Worm (Caenorhabditis elegans): ENCODE data around the gene R151.2.
A peak's percentile ranks its signal among the peaks of the same experiment; 100 is the strongest.

The R151.2 gene

DNA sequence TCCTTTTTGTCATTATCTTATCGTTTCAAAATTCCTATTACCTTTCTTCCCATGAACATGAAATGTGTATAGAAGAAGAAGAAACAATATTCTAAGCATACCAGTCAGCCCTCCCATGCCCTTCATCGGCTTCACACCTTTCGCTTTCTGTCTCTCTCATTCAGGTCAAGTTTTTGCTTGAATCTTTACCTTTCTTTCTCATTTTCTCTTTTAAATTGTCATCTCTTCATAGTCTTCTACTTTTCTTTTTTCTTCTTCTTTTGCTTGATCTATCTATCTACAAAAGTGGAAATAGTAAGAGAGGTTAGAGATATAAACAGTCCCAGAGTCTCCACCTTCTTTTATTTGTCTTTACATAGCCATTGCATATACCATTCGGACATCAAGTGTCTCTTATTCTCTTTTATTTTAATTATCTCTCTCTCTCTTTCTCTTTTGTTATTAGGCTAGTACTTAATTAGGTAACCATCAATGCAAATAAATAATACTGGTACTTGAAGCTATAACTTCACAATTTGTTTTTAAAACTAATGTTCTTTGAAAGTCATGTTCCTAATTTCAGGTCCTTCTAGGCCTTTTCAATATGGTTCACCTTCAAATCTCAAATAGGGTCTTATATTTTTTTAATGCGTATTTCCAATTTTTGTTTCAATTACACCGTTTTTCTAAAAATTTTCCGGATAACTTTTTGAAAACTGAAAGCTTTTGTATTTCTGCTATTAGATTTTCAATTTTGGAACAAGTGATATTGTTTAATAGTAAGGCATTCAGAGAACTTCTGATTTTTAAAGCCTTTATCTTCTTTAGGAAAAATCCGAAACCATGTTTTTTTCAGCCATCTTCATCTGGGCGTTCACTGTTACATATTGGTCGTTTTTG, 8.2 kb upstream of the R151.2 start, which contains the start of gene dpy-31:
Gene dpy-31, plus strand, starts transcription at position 829 of the 879 bp plus-strand sequence.
- no peak for TF ChIP-seq aptf-2 (GFP tag; conservative IDR thresholded peaks at IDR 0.05)
- no peak for TF ChIP-seq sptf-2 (GFP tag; optimal IDR thresholded peaks at IDR 0.05)
- TF ChIP-seq ama-1 (optimal IDR thresholded peaks at IDR 0.05) = no peak
- TF ChIP-seq ama-1 (GFP tag; optimal IDR thresholded peaks at IDR 0.05) = no peak
- no peak for TF ChIP-seq chd-7 (tag; optimal IDR thresholded peaks at IDR 0.05)
- TF ChIP-seq ztf-28 (GFP tag; IDR thresholded peaks at IDR 0.05) = no peak
- no peak for TF ChIP-seq dox-1 (GFP tag; IDR thresholded peaks at IDR 0.05)
- no peak for TF ChIP-seq die-1 (tag; optimal IDR thresholded peaks at IDR 0.05)
- no peak for TF ChIP-seq madf-3 (GFP tag; IDR thresholded peaks at IDR 0.05)
- TF ChIP-seq ceh-100 (GFP tag; IDR thresholded peaks at IDR 0.05) = no peak
- TF ChIP-seq lsl-1 (GFP tag; optimal IDR thresholded peaks at IDR 0.05) = no peak
- no peak for TF ChIP-seq nhr-179 (tag; optimal IDR thresholded peaks at IDR 0.05)
- TF ChIP-seq rpc-1 (optimal IDR thresholded peaks at IDR 0.05) = no peak
- no peak for TF ChIP-seq rpc-1 (tag; optimal IDR thresholded peaks at IDR 0.05)
- TF ChIP-seq Y53F4B.3 (GFP tag; IDR thresholded peaks at IDR 0.05) = no peak

DNA sequence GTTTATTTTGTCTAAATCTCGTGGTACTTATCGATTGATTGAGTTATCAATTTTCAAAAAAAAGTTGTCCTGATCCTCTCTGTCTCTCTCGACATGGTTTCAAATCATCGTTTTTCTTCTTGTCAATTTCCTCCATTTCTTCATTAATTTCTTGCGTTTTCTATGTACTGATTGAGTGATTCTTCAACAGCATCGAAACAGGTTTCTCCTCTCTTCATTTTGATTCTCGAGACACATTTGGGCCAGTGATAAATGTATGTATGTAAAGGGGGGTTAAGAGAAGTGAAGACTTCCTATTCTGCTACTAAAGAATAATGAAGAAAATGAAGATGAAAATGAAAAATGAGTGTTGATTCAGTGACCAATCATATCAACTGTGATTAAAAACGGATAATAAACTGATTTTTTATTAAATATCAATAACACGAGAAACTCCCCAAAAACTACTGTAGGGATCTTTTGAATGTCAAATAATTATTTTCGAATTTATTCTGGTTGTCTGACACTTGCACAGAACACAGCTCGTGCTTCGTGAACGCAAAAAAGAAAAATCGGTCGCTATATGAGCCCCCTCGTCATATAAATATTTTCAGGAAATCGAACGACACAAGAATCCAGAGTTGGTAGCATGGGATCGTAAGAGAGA, 6.5 kb upstream of the R151.2 start:
- no peak for TF ChIP-seq xnd-1 (tag; optimal IDR thresholded peaks at IDR 0.05)
- no peak for TF ChIP-seq him-1 (tag; optimal IDR thresholded peaks at IDR 0.05)
- TF ChIP-seq unc-130 (GFP tag; optimal IDR thresholded peaks at IDR 0.05) = no peak
- peak; percentile 20 for TF ChIP-seq lin-40 (tag; optimal IDR thresholded peaks at IDR 0.05)
- TF ChIP-seq mxl-1 (tag; optimal IDR thresholded peaks at IDR 0.05) = no peak
- peak; percentile 26 for TF ChIP-seq somi-1 (GFP tag; optimal IDR thresholded peaks at IDR 0.05)

DNA sequence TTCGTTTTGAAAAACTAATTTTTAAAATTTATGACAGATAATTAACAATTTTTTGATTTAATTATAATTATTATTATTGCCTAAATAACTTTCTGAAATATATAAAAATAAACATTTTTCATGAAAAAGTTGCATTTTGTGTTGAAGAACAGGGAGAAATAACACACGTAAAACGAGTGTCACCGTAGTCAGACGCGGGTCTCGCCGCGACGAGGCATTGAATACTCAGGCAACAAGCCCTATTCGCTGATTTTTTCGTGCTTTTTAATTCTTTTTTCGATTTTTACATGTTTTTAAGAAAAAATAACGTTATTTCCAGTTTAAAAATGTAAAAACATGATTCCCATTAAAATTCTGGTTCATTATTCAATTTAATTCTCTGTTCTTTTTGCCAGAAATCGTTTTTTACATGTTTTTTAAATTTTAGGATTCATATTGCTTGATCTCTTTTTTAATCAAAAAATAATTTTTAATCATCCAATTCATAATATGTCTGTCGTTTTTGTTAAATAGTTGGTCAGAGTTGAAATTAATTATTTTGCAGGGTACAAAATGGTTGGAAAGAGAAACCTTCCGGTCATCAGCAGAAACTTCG, 1.8 kb upstream of the R151.2 start, which contains the start of gene rpl-6:
Gene rpl-6, plus strand, starts transcription at position 545 of the 595 bp plus-strand sequence.
- no peak for TF ChIP-seq B0336.3 (GFP tag; IDR thresholded peaks at IDR 0.05)
- 0 out of 2 replicates have a peak, but pooled peaks have one; percentile 19 for TF ChIP-seq Y95B8A.8 (GFP tag; IDR thresholded peaks at IDR 0.05)
- no peak for TF ChIP-seq repo-1 (tag; optimal IDR thresholded peaks at IDR 0.05)
- TF ChIP-seq hmg-1.2 (GFP tag; IDR thresholded peaks at IDR 0.05) = peak; percentile 86
- TF ChIP-seq nfyb-1 (GFP tag; IDR thresholded peaks at IDR 0.05) = no peak
- 0 out of 2 replicates have a peak, but pooled peaks have one; percentile 44 for TF ChIP-seq D2030.7 (GFP tag; IDR thresholded peaks at IDR 0.05)
- TF ChIP-seq dpff-1 (tag; optimal IDR thresholded peaks at IDR 0.05) = no peak
- TF ChIP-seq C06A6.2 (GFP tag; conservative IDR thresholded peaks at IDR 0.05) = no peak; the same call in 1 of the 2 replicates
- TF ChIP-seq egl-18 (GFP tag; IDR thresholded peaks at IDR 0.05) = no peak
- TF ChIP-seq F49E8.2 (tag; optimal IDR thresholded peaks at IDR 0.05; ENCODE audit: insufficient read depth) = peak; percentile 47
- TF ChIP-seq tlf-1 (GFP tag; optimal IDR thresholded peaks at IDR 0.05) = peak; percentile 88
- TF ChIP-seq akir-1 (GFP tag; optimal IDR thresholded peaks at IDR 0.05) = no peak
- peak; percentile 47 for TF ChIP-seq ztf-18 (tag; optimal IDR thresholded peaks at IDR 0.05)
- TF ChIP-seq nhr-90 (tag; optimal IDR thresholded peaks at IDR 0.05) = no peak
- TF ChIP-seq hlh-12 (tag; optimal IDR thresholded peaks at IDR 0.05) = no peak
- no peak for TF ChIP-seq attf-6 (GFP tag; IDR thresholded peaks at IDR 0.05)
- TF ChIP-seq die-1 (tag; optimal IDR thresholded peaks at IDR 0.05) = no peak
- TF ChIP-seq cebp-2 (GFP tag; IDR thresholded peaks at IDR 0.05) = no peak
- TF ChIP-seq zfh-2 (GFP tag; conservative IDR thresholded peaks at IDR 0.05) = no peak
- TF ChIP-seq pbrm-1 (GFP tag; IDR thresholded peaks at IDR 0.05) = peak; percentile 72
- TF ChIP-seq attf-3 (GFP tag; conservative IDR thresholded peaks at IDR 0.05) = peak; percentile 74
- no peak for TF ChIP-seq F37B4.10 (GFP tag; IDR thresholded peaks at IDR 0.05)
- TF ChIP-seq ztf-26 (tag; optimal IDR thresholded peaks at IDR 0.05) = no peak
- TF ChIP-seq lir-1 (GFP tag; conservative IDR thresholded peaks at IDR 0.05) = peak; percentile 28; the same call in 1 of the 2 replicates
- peak; percentile 76 for TF ChIP-seq snpc-1.3 (tag; optimal IDR thresholded peaks at IDR 0.05; ENCODE audit: insufficient read depth)

All from whole organism, young adult.